Worm (Caenorhabditis elegans) whole organism, young adult: ENCODE data around the gene ZK757.2.
A peak's percentile ranks its signal among the peaks of the same experiment; 100 is the strongest.
"Not testable (repeated sequence)": the region's sequence is repeated elsewhere in the genome, so short reads cannot be mapped to it uniquely, and the experiment has no call there.

Source experiments
- B0261.1 ChIP-seq: sonication (generic microtip); optimal IDR thresholded peaks from 2 replicates; lab custom pipeline; 2016; ENCODE audit warnings: mild to moderate bottlenecking, missing genetic modification characterization, moderate library complexity, missing compliant biosample characterization
- C17E4.6 ChIP-seq: fragments of 200-800 bp; sonication (Bioruptor generic); IDR thresholded peaks from 2 replicates; pipeline ENCODE4 v1.3.6; 2022; ENCODE audit warnings: missing genetic modification reagents, missing genetic modification characterization, missing compliant biosample characterization
- F22D6.2 ChIP-seq: sonication (generic microtip); optimal IDR thresholded peaks from 2 replicates; lab custom pipeline; 2016; ENCODE audit warnings: mild to moderate bottlenecking, missing genetic modification characterization, missing compliant biosample characterization
- K11D2.4 ChIP-seq: fragments of 200-800 bp; sonication (Bioruptor generic); IDR thresholded peaks from 2 replicates; pipeline ENCODE4 v1.3.6; 2022; ENCODE audit warnings: missing genetic modification reagents, missing genetic modification characterization, missing compliant biosample characterization
- K12H6.12 ChIP-seq: fragments of 200-800 bp; sonication (Bioruptor generic); optimal IDR thresholded peaks from 2 replicates; lab custom pipeline; 2018; ENCODE audit warnings: mild to moderate bottlenecking, missing genetic modification characterization, missing compliant biosample characterization
- Y56A3A.18 ChIP-seq: fragments of 200-800 bp; sonication (Bioruptor generic); IDR thresholded peaks from 2 replicates; pipeline ENCODE4 v1.3.6; 2022; ENCODE audit warnings: missing genetic modification reagents, missing genetic modification characterization, missing compliant biosample characterization
- Y79H2A.3 ChIP-seq: fragments of 200-800 bp; sonication (Bioruptor generic); conservative IDR thresholded peaks from 2 replicates; pipeline ENCODE4 v1.3.6; 2022; ENCODE audit warnings: missing genetic modification reagents, missing genetic modification characterization, missing compliant biosample characterization
- aptf-2 ChIP-seq: fragments of 200-800 bp; sonication (Bioruptor generic); conservative IDR thresholded peaks from 2 replicates; pipeline ENCODE4 v1.3.6; 2022; ENCODE audit warnings: missing genetic modification reagents, missing genetic modification characterization, missing compliant biosample characterization
- ceh-100 ChIP-seq: fragments of 200-800 bp; sonication (Bioruptor generic); IDR thresholded peaks from 2 replicates; pipeline ENCODE4 v1.3.6; 2022; ENCODE audit warnings: missing genetic modification reagents, missing genetic modification characterization, missing compliant biosample characterization
- ceh-40 ChIP-seq: fragments of 200-800 bp; sonication (Bioruptor generic); IDR thresholded peaks from 2 replicates; pipeline ENCODE4 v1.3.6; 2022; ENCODE audit warnings: missing genetic modification characterization, missing compliant biosample characterization
- die-1 ChIP-seq: sonication (generic microtip); optimal IDR thresholded peaks from 2 replicates; lab custom pipeline; 2016; ENCODE audit warnings: missing genotype, mild to moderate bottlenecking, missing genetic modification characterization, missing compliant biosample characterization
- dox-1 ChIP-seq: fragments of 200-800 bp; sonication (Bioruptor generic); IDR thresholded peaks from 2 replicates; pipeline ENCODE4 v1.3.6; 2022; ENCODE audit warnings: missing genetic modification reagents, missing genetic modification characterization, missing compliant biosample characterization
- dpl-1 ChIP-seq: fragments of 150-350 bp; optimal IDR thresholded peaks from 2 replicates; lab custom pipeline; 2014; ENCODE audit warnings: missing biosample characterization, missing genetic modification reagents, missing genetic modification characterization
- egl-44 ChIP-seq: fragments of 200-800 bp; sonication (Bioruptor generic); IDR thresholded peaks from 2 replicates; pipeline ENCODE4 v1.3.6; 2022; ENCODE audit warnings: missing genetic modification reagents, missing genetic modification characterization, missing compliant biosample characterization
- egrh-3 ChIP-seq: fragments of 200-800 bp; sonication (Bioruptor generic); IDR thresholded peaks from 2 replicates; pipeline ENCODE4 v1.3.6; 2022; ENCODE audit warnings: missing genetic modification reagents, missing genetic modification characterization, missing compliant biosample characterization
- ekl-4 ChIP-seq: fragments of 200-800 bp; sonication (Bioruptor generic); IDR thresholded peaks from 2 replicates; pipeline ENCODE4 v1.3.6; 2022; ENCODE audit warnings: missing genetic modification reagents, missing genetic modification characterization, missing compliant biosample characterization
- ets-4 ChIP-seq: fragments of 200-800 bp; sonication (Bioruptor generic); optimal IDR thresholded peaks from 2 replicates; lab custom pipeline; 2018; ENCODE audit warnings: mild to moderate bottlenecking, missing genetic modification characterization, missing compliant biosample characterization
- hlh-12 ChIP-seq: sonication (generic microtip); optimal IDR thresholded peaks from 2 replicates; lab custom pipeline; 2016; ENCODE audit warnings: missing genetic modification characterization, missing compliant biosample characterization
- hmg-1.2 ChIP-seq: fragments of 200-800 bp; sonication (Bioruptor generic); IDR thresholded peaks from 2 replicates; pipeline ENCODE4 v1.3.6; 2022; ENCODE audit warnings: missing genetic modification reagents, missing genetic modification characterization, missing compliant biosample characterization
- lag-1 ChIP-seq: fragments of 200-800 bp; sonication (Bioruptor generic); IDR thresholded peaks from 2 replicates; pipeline ENCODE4 v1.3.6; 2022; ENCODE audit warnings: missing genetic modification reagents, missing genetic modification characterization, missing compliant biosample characterization
- lin-26 ChIP-seq: fragments of 200-800 bp; sonication (Bioruptor generic); IDR thresholded peaks from 2 replicates; pipeline ENCODE4 v1.3.6; 2022; ENCODE audit warnings: missing genetic modification reagents, missing genetic modification characterization, missing compliant biosample characterization
- lin-54 ChIP-seq: fragments of 200-800 bp; sonication (Bioruptor generic); optimal IDR thresholded peaks from 2 replicates; lab custom pipeline; 2018; ENCODE audit warnings: mild to moderate bottlenecking, missing genetic modification characterization, missing compliant biosample characterization
- lir-1 ChIP-seq: fragments of 200-800 bp; sonication (Bioruptor generic); conservative IDR thresholded peaks from 2 replicates; pipeline ENCODE4 v1.3.6; 2022; ENCODE audit warnings: missing genetic modification reagents, missing genetic modification characterization, missing compliant biosample characterization
- madf-3 ChIP-seq: fragments of 200-800 bp; sonication (Bioruptor generic); IDR thresholded peaks from 2 replicates; pipeline ENCODE4 v1.3.6; 2022; ENCODE audit warnings: missing genetic modification reagents, missing genetic modification characterization, missing compliant biosample characterization
- madf-6 ChIP-seq: fragments of 200-800 bp; sonication (Bioruptor generic); IDR thresholded peaks from 2 replicates; pipeline ENCODE4 v1.3.6; 2022; ENCODE audit warnings: missing genetic modification reagents, missing genetic modification characterization, missing compliant biosample characterization
- madf-8 ChIP-seq: fragments of 200-800 bp; sonication (Bioruptor generic); conservative IDR thresholded peaks from 2 replicates; pipeline ENCODE4 v1.3.6; 2022; ENCODE audit warnings: missing genetic modification reagents, missing genetic modification characterization, missing compliant biosample characterization
- mcd-1 ChIP-seq: fragments of 200-800 bp; sonication (Bioruptor generic); IDR thresholded peaks from 2 replicates; pipeline ENCODE4 v1.3.6; 2022; ENCODE audit warnings: missing genetic modification reagents, missing genetic modification characterization, missing compliant biosample characterization
- nhr-80 ChIP-seq: sonication (generic microtip); optimal IDR thresholded peaks from 2 replicates; lab custom pipeline; 2016; ENCODE audit warnings: missing genetic modification characterization, missing compliant biosample characterization
- pbrm-1 ChIP-seq: fragments of 200-800 bp; sonication (Bioruptor generic); IDR thresholded peaks from 2 replicates; pipeline ENCODE4 v1.3.6; 2022; ENCODE audit warnings: missing genetic modification reagents, missing genetic modification characterization, missing compliant biosample characterization
- rcor-1 ChIP-seq: fragments of 200-800 bp; sonication (Bioruptor generic); IDR thresholded peaks from 2 replicates; pipeline ENCODE4 v1.3.6; 2022; ENCODE audit warnings: missing genetic modification reagents, missing genetic modification characterization, missing compliant biosample characterization
- rpc-1 ChIP-seq, 2 experiments: fragments of 150-350 bp in 1 of 2; sonication (generic microtip) in 1 of 2; optimal IDR thresholded peaks; 2 replicates each; lab custom pipeline; 2014 to 2018; ENCODE audit warnings: missing biosample characterization in 1 of 2, missing genetic modification characterization in 1 of 2, missing genetic modification reagents in 1 of 2, missing genotype in 1 of 2
- somi-1 ChIP-seq: fragments of 200-800 bp; sonication (Bioruptor generic); optimal IDR thresholded peaks from 2 replicates; lab custom pipeline; 2018; ENCODE audit warnings: mild to moderate bottlenecking, missing genetic modification characterization, missing compliant biosample characterization
- tbp1 ChIP-seq: fragments of 200-800 bp; sonication (Bioruptor generic); optimal IDR thresholded peaks from 2 replicates; lab custom pipeline; 2018; ENCODE audit warnings: mild to moderate bottlenecking, missing genetic modification characterization, missing compliant biosample characterization
- tbx-9 ChIP-seq: sonication (generic microtip); optimal IDR thresholded peaks from 2 replicates; lab custom pipeline; 2016; ENCODE audit warnings: borderline replicate concordance, missing genetic modification characterization, inconsistent platforms, missing compliant biosample characterization
- zfh-2 ChIP-seq: fragments of 200-800 bp; sonication (Bioruptor generic); conservative IDR thresholded peaks from 2 replicates; pipeline ENCODE4 v1.3.6; 2022; ENCODE audit warnings: missing genetic modification reagents, missing genetic modification characterization, missing compliant biosample characterization
- ztf-26 ChIP-seq: sonication (generic microtip); optimal IDR thresholded peaks from 2 replicates; lab custom pipeline; 2017; ENCODE audit warnings: missing genetic modification characterization, missing compliant biosample characterization
- ztf-28 ChIP-seq: fragments of 200-800 bp; sonication (Bioruptor generic); IDR thresholded peaks from 2 replicates; pipeline ENCODE4 v1.3.6; 2022; ENCODE audit warnings: missing genetic modification reagents, missing genetic modification characterization, missing compliant biosample characterization
- ztf-6 ChIP-seq: fragments of 200-800 bp; sonication (Bioruptor generic); IDR thresholded peaks from 2 replicates; pipeline ENCODE4 v1.3.6; 2022; ENCODE audit warnings: missing genetic modification reagents, missing genetic modification characterization, missing compliant biosample characterization

The ZK757.2 gene

DNA sequence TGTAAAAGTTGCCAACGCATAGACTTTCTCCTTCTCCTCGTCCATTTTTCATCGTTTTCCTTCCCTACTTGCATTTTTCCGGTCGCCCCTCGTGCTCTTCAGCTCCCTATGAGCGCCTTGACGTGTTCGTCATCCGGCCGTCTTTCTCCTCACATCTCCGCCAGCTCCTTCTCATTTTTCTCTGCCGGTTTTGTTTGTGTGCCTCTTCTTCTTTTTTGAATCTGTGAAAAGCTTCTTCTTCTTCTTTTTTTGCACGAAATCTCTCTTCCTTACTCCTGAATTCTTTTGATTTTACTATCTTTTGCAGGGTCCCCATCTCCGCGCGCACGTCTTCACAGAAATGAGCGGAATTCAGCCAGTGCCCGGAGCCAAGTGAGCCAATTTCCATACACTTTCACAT lies 27.2 kb downstream of the ZK757.2 start, which contains the start of gene K11H3.3:
Gene K11H3.3 (plus strand): TSS at position 308 of the 400 bp plus-strand sequence.
- TF ChIP-seq dox-1 (GFP tag; lab: Robert Waterston, UW), result 0 out of 2 replicates have a peak, but pooled peaks have one; percentile 5
- TF ChIP-seq hmg-1.2, result no peak

DNA sequence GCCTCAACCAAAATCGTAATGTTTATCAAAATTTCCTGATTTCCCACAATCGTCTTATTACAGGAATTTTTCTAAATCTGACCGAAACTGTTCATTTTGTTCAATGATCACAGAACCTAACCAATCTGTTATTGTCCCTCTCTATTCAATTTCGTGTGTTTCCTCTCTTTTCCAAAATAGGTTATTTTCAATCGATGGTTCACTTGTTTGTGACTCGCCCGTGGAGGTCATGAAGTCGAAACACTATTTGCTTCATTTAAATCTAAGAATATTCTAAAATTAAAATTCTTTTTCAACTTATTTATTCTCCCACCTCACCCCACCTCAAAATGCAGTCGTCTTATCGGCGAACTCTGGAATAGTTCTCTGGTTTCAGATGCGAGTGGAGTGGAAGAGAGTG lies 27.9 kb downstream of the ZK757.2 start:
- TF ChIP-seq somi-1 (no peak), K12H6.12 (tag; lab: Kevin White, UChicago) (no peak), egl-44 (GFP tag; lab: Robert Waterston, UW) (no peak), K11D2.4 (GFP tag; lab: Robert Waterston, UW) (no peak), nhr-80 (tag; lab: Kevin White, UChicago) (peak; percentile 47), aptf-2 (GFP tag; lab: Robert Waterston, UW) (no peak)

DNA sequence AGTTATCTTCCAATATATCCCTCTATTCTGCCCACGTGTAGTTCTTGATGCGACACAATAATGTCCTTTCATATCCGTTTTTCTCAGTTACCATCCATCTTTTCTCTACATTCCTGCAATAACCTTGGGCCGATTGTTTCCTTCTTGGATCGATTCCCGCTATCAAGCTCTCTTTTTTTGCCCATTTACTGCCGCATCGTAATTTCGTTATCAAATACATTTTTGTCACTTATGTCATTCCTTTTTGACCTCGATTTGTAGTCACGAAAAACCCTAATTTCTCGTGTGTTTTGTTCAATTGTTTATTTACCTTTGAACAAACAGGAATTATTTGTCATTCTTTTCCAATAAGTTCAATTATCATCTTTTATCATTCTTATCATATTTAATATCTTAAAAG lies 28.8 kb downstream of the ZK757.2 start:
- TF ChIP-seq nhr-80 (tag; lab: Kevin White, UChicago) (peak; percentile 62), ztf-26 (tag; lab: Kevin White, UChicago) (no peak)

DNA sequence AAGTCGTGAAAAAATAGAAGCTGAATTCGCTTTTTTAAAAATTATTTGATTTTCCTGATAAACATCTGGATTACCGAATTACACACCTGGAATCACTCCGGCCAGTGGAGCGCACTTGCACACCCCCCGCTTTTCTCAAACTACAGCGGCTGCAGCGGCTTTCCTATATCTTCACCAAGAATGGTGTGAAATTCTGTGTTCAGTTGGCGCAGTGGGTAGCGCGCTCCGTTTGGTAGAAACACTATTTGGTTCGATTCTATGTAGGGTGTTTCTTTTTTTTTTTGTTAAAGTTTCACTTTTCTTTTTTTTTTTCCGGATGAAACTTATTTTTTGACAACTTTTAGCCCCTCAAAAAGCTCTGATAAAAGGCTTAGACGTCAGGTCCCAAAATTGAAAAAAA lies 29.6 kb downstream of the ZK757.2 start:
- TF ChIP-seq egrh-3 (0 out of 2 replicates have a peak, but pooled peaks have one; percentile 14), hmg-1.2 (peak; percentile 39), rpc-1 (tag; optimal IDR thresholded peaks at IDR 0.05; lab: Kevin White, UChicago) (peak; percentile 49), madf-6 (GFP tag; lab: Robert Waterston, UW) (peak; percentile 59), mcd-1 (peak; percentile 74), lin-26 (GFP tag; lab: Robert Waterston, UW) (peak; percentile 73; the same call in 1 of the 2 replicates), madf-8 (GFP tag; lab: Robert Waterston, UW) (peak; percentile 29; the same call in 1 of the 2 replicates), ekl-4 (GFP tag; lab: Robert Waterston, UW) (peak; percentile 21; the same call in 1 of the 2 replicates), madf-3 (GFP tag; lab: Robert Waterston, UW) (0 out of 2 replicates have a peak, but pooled peaks have one; percentile 57), tbp1 (GFP tag; lab: Kevin White, UChicago) (peak; percentile 73), pbrm-1 (GFP tag; lab: Robert Waterston, UW) (0 out of 2 replicates have a peak, but pooled peaks have one; percentile 42), ztf-28 (0 out of 2 replicates have a peak, but pooled peaks have one; percentile 53), Y79H2A.3 (GFP tag; lab: Robert Waterston, UW) (peak; percentile 64; the same call in 1 of the 2 replicates), B0261.1 (tag; lab: Kevin White, UChicago) (peak; percentile 43)
- not testable (repeated sequence) for TF ChIP-seq rpc-1 (optimal IDR thresholded peaks at IDR 0.05; lab: Kevin White, UChicago)

DNA sequence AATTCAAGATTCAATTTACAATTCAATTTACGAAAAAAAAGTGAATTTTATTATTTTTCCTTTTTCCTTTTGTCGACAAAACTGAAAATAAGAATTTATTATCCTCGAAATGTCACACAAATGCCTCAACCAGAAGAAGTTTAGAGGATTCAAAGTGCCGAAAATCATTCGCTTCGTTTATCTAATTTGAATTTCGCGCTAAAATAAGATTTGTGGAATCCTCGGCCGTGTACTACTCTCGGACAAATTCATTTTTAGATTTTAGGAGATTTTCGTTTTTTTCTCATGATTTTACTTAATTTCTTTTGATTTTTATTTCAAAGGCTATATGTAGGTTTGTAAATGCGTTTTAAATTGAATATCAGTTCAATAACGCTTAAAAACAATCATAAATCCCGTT lies 30.1 kb downstream of the ZK757.2 start:
- no peak for TF ChIP-seq ceh-100 (GFP tag; lab: Robert Waterston, UW)
- TF ChIP-seq lin-54, result peak; percentile 48
- TF ChIP-seq egl-44 (GFP tag; lab: Robert Waterston, UW), result no peak
- TF ChIP-seq ztf-6, result no peak
- no peak for TF ChIP-seq pbrm-1 (GFP tag; lab: Robert Waterston, UW)
- no peak for TF ChIP-seq tbx-9
- no peak for TF ChIP-seq lag-1 (GFP tag; lab: Robert Waterston, UW)
- no peak for TF ChIP-seq ceh-40 (GFP tag; lab: Robert Waterston, UW)
- no peak for TF ChIP-seq hlh-12
- TF ChIP-seq ekl-4 (GFP tag; lab: Robert Waterston, UW), result no peak
- no peak for TF ChIP-seq C17E4.6 (GFP tag; lab: Robert Waterston, UW)
- TF ChIP-seq ets-4 (GFP tag; lab: Kevin White, UChicago), result no peak
- no peak for TF ChIP-seq Y56A3A.18
- no peak for TF ChIP-seq ztf-26 (tag; lab: Kevin White, UChicago)
- TF ChIP-seq rcor-1 (GFP tag; lab: Robert Waterston, UW), result 0 out of 2 replicates have a peak, but pooled peaks have one; percentile 21
- TF ChIP-seq dpl-1 (GFP tag; lab: Kevin White, UChicago), result no peak
- no peak for TF ChIP-seq lir-1
- no peak for TF ChIP-seq zfh-2 (GFP tag; lab: Robert Waterston, UW)
- TF ChIP-seq die-1 (tag; lab: Kevin White, UChicago), result no peak
- no peak for TF ChIP-seq dox-1 (GFP tag; lab: Robert Waterston, UW)
- TF ChIP-seq madf-6 (GFP tag; lab: Robert Waterston, UW), result peak; percentile 46
- no peak for TF ChIP-seq F22D6.2 (tag; lab: Kevin White, UChicago)
